Worm (Caenorhabditis elegans) whole organism, L1 larva: ENCODE measurements around the gene mog-5.

Source experiments
- C34B4.2 ChIP-seq: sonication (generic microtip); optimal IDR thresholded peaks from 2 replicates; lab custom pipeline; 2017; ENCODE audit warnings: mild to moderate bottlenecking, missing genetic modification characterization, missing compliant biosample characterization
- blmp-1 ChIP-seq: fragments of 150-350 bp; optimal IDR thresholded peaks from 2 replicates; lab custom pipeline; 2014; ENCODE audit warnings: missing biosample characterization, missing genetic modification characterization
- elt-3 ChIP-seq, 6 experiments: fragments of 150-350 bp in 1 of 6; sonication (generic microtip); optimal IDR thresholded peaks; 2 replicates each; lab custom pipeline; 2017 to 2018; ENCODE audit warnings: missing biosample characterization in 6 of 6, missing genetic modification characterization in 6 of 6, inconsistent platforms in 1 of 6
- fkh-10 ChIP-seq: sonication (generic microtip); optimal IDR thresholded peaks from 2 replicates; lab custom pipeline; 2017; ENCODE audit warnings: missing biosample characterization, missing genetic modification reagents, missing genetic modification characterization
- mep-1 ChIP-seq: fragments of 150-350 bp; optimal IDR thresholded peaks from 2 replicates; lab custom pipeline; 2014; ENCODE audit warnings: missing biosample characterization, missing genetic modification characterization
- nhr-11 ChIP-seq: fragments of 150-350 bp; optimal IDR thresholded peaks from 2 replicates; lab custom pipeline; 2014; ENCODE audit warnings: missing biosample characterization, missing genetic modification characterization
- nhr-76 ChIP-seq: sonication (generic microtip); optimal IDR thresholded peaks from 2 replicates; lab custom pipeline; 2017; ENCODE audit warnings: missing biosample characterization, missing genetic modification characterization
- pag-3 ChIP-seq: sonication (generic microtip); optimal IDR thresholded peaks from 2 replicates; lab custom pipeline; 2017; ENCODE audit warnings: missing genetic modification characterization, mild to moderate bottlenecking, missing compliant biosample characterization, antibody characterized with exemption, borderline replicate concordance; ENCODE audit not compliant: insufficient read depth
- pqm-1 ChIP-seq: sonication (generic microtip); optimal IDR thresholded peaks from 3 replicates; lab custom pipeline; 2017; ENCODE audit warnings: missing biosample characterization, missing genetic modification characterization
- skn-1 ChIP-seq: fragments of 150-350 bp; optimal IDR thresholded peaks from 2 replicates; lab custom pipeline; 2014; ENCODE audit warnings: missing biosample characterization, missing genetic modification characterization
- unc-62 ChIP-seq: fragments of 150-350 bp; optimal IDR thresholded peaks from 2 replicates; lab custom pipeline; 2014; ENCODE audit warnings: missing biosample characterization, missing genetic modification reagents, missing genetic modification characterization

DNA sequence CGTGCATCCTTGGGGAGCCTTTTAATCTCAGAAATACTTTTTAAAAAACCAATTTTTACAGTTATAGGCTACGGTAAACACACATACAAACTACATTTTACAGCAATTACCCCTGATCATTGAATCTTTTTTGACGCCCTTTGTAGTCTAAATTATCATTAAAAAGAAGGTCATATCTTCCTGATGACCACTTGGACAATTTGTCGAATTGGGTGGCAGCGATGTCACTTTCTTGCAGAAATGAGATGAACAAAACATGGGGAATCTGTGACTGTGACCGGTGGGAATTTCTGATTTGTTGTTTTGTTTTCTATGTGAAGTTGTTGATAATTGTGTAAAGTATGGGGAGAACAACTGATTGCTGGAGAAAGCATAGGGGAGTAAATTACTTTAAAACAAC is 50.3 kb downstream of the mog-5 start:
- TF ChIP-seq elt-3 (tag; optimal IDR thresholded peaks at IDR 0.05; lab: Kevin White, UChicago), result peak in 1 of 6 experiments; percentile 12
- no peak for TF ChIP-seq mep-1 (tag; lab: Kevin White, UChicago)
- no peak for TF ChIP-seq skn-1 (tag; lab: Kevin White, UChicago)
- TF ChIP-seq blmp-1 (tag; lab: Kevin White, UChicago), result peak; percentile 74
- no peak for TF ChIP-seq pag-3 (tag; lab: Kevin White, UChicago)
- no peak for TF ChIP-seq C34B4.2 (tag; lab: Kevin White, UChicago)
- no peak for TF ChIP-seq pqm-1 (tag; lab: Kevin White, UChicago)
- no peak for TF ChIP-seq nhr-76 (tag; lab: Kevin White, UChicago)
- no peak for TF ChIP-seq unc-62 (GFP tag; lab: Kevin White, UChicago)
- no peak for TF ChIP-seq nhr-11 (tag; lab: Kevin White, UChicago)
- TF ChIP-seq fkh-10 (GFP tag; lab: Kevin White, UChicago), result no peak
